Worm (Caenorhabditis elegans) whole organism, young adult: Measurements from ENCODE around the gene srh-99.

Experiments used
- B0035.1 ChIP-seq: sonication (generic microtip); optimal IDR thresholded peaks from 2 replicates; lab custom pipeline; 2016; ENCODE audit warnings: missing genetic modification characterization, mild to moderate bottlenecking, missing compliant biosample characterization, missing genotype, missing genetic modification reagents
- B0261.1 ChIP-seq: sonication (generic microtip); optimal IDR thresholded peaks from 2 replicates; lab custom pipeline; 2016; ENCODE audit warnings: mild to moderate bottlenecking, missing genetic modification characterization, moderate library complexity, missing compliant biosample characterization
- B0336.3 ChIP-seq: fragments of 200-800 bp; sonication (Bioruptor generic); IDR thresholded peaks from 2 replicates; pipeline ENCODE4 v1.3.6; 2022; ENCODE audit warnings: missing genetic modification characterization, missing compliant biosample characterization
- C17E4.6 ChIP-seq: fragments of 200-800 bp; sonication (Bioruptor generic); IDR thresholded peaks from 2 replicates; pipeline ENCODE4 v1.3.6; 2022; ENCODE audit warnings: missing genetic modification reagents, missing genetic modification characterization, missing compliant biosample characterization
- Y79H2A.3 ChIP-seq: fragments of 200-800 bp; sonication (Bioruptor generic); conservative IDR thresholded peaks from 2 replicates; pipeline ENCODE4 v1.3.6; 2022; ENCODE audit warnings: missing genetic modification reagents, missing genetic modification characterization, missing compliant biosample characterization
- akir-1 ChIP-seq: fragments of 200-800 bp; sonication (Bioruptor generic); optimal IDR thresholded peaks from 2 replicates; lab custom pipeline; 2018; ENCODE audit warnings: mild to moderate bottlenecking, missing genetic modification characterization, moderate library complexity, missing compliant biosample characterization
- aptf-3 ChIP-seq: fragments of 200-800 bp; sonication (Bioruptor generic); IDR thresholded peaks from 2 replicates; pipeline ENCODE4 v1.3.6; 2022; ENCODE audit warnings: missing genetic modification characterization, missing compliant biosample characterization
- bed-1 ChIP-seq: fragments of 200-800 bp; sonication (Bioruptor generic); IDR thresholded peaks from 2 replicates; pipeline ENCODE4 v1.3.6; 2022; ENCODE audit warnings: missing genetic modification reagents, missing genetic modification characterization, missing compliant biosample characterization
- ets-4 ChIP-seq: fragments of 200-800 bp; sonication (Bioruptor generic); optimal IDR thresholded peaks from 2 replicates; lab custom pipeline; 2018; ENCODE audit warnings: mild to moderate bottlenecking, missing genetic modification characterization, missing compliant biosample characterization
- hlh-12 ChIP-seq: sonication (generic microtip); optimal IDR thresholded peaks from 2 replicates; lab custom pipeline; 2016; ENCODE audit warnings: missing genetic modification characterization, missing compliant biosample characterization
- hmg-20 ChIP-seq: fragments of 200-800 bp; sonication (Bioruptor generic); IDR thresholded peaks from 2 replicates; pipeline ENCODE4 v1.3.6; 2022; ENCODE audit warnings: missing genetic modification reagents, missing genetic modification characterization, missing compliant biosample characterization
- let-607 ChIP-seq, 2 experiments: fragments of 200-800 bp in 1 of 2; sonication (Bioruptor generic) in 1 of 2; sonication (generic microtip) in 1 of 2; optimal IDR thresholded peaks; 2 replicates each; lab custom pipeline; 2016 to 2018; ENCODE audit warnings: mild to moderate bottlenecking in 2 of 2, missing compliant biosample characterization in 2 of 2, missing genetic modification characterization in 2 of 2, moderate library complexity in 2 of 2, missing genotype in 1 of 2
- lsl-1 ChIP-seq: fragments of 200-800 bp; sonication (Bioruptor generic); optimal IDR thresholded peaks from 2 replicates; lab custom pipeline; 2018; ENCODE audit warnings: mild to moderate bottlenecking, missing genetic modification characterization, moderate library complexity, missing compliant biosample characterization
- madf-10 ChIP-seq: sonication (generic microtip); optimal IDR thresholded peaks from 2 replicates; lab custom pipeline; 2016; ENCODE audit warnings: mild to moderate bottlenecking, missing genetic modification characterization, missing compliant biosample characterization
- mxl-1 ChIP-seq: sonication (generic microtip); optimal IDR thresholded peaks from 2 replicates; lab custom pipeline; 2016; ENCODE audit warnings: missing genetic modification characterization, missing compliant biosample characterization
- nfya-1 ChIP-seq: sonication (generic microtip); optimal IDR thresholded peaks from 2 replicates; lab custom pipeline; 2017; ENCODE audit warnings: antibody characterized with exemption, missing compliant biosample characterization, missing genetic modification characterization, borderline replicate concordance; ENCODE audit not compliant: insufficient read depth
- nfyb-1 ChIP-seq: fragments of 200-800 bp; sonication (Bioruptor generic); IDR thresholded peaks from 2 replicates; pipeline ENCODE4 v1.3.6; 2022; ENCODE audit warnings: missing genetic modification reagents, missing genetic modification characterization, missing compliant biosample characterization
- nhr-80 ChIP-seq: sonication (generic microtip); optimal IDR thresholded peaks from 2 replicates; lab custom pipeline; 2016; ENCODE audit warnings: missing genetic modification characterization, missing compliant biosample characterization
- rec-8 ChIP-seq, 2 experiments: sonication (generic microtip); optimal IDR thresholded peaks; 2 replicates each; lab custom pipeline; 2016; ENCODE audit warnings: mild to moderate bottlenecking in 2 of 2, missing genetic modification characterization in 2 of 2, missing genetic modification reagents in 2 of 2, missing genotype in 2 of 2, missing biosample characterization in 1 of 2, missing compliant biosample characterization in 1 of 2, moderate library complexity in 1 of 2
- zim-3 ChIP-seq: sonication (generic microtip); optimal IDR thresholded peaks from 2 replicates; lab custom pipeline; 2017; ENCODE audit warnings: mild to moderate bottlenecking, missing genetic modification characterization, moderate library complexity, missing compliant biosample characterization
- ztf-22 ChIP-seq: fragments of 200-800 bp; sonication (Bioruptor generic); optimal IDR thresholded peaks from 2 replicates; lab custom pipeline; 2018; ENCODE audit warnings: mild to moderate bottlenecking, missing genetic modification characterization, moderate library complexity, missing compliant biosample characterization
- ztf-6 ChIP-seq: fragments of 200-800 bp; sonication (Bioruptor generic); IDR thresholded peaks from 2 replicates; pipeline ENCODE4 v1.3.6; 2022; ENCODE audit warnings: missing genetic modification reagents, missing genetic modification characterization, missing compliant biosample characterization

Gene srh-99

DNA sequence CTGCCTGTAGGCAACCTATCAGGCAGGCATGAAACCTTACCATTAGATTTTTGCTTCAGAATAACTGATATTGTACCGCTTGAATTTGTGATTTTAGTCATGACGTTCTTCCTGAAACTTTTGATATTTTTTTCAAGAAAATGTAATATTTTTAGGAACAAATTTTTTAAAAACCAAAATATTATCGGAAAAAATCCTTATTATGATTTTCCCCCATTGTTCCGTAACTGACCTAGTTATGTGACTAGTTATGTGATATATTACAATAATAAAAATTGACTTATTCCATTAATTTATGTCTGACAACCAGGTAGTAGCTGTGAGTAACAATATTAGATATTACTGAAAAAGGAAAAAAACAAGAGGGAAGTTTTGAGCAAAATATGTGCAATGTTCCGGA is 45.4 kb downstream of the srh-99 start, which contains the start of gene srx-98 (continued):
- TF ChIP-seq rec-8 (tag; optimal IDR thresholded peaks at IDR 0.05; lab: Kevin White, UChicago) (no peak), bed-1 (GFP tag; lab: Robert Waterston, UW) (no peak), lsl-1 (GFP tag; lab: Kevin White, UChicago) (no peak)

DNA sequence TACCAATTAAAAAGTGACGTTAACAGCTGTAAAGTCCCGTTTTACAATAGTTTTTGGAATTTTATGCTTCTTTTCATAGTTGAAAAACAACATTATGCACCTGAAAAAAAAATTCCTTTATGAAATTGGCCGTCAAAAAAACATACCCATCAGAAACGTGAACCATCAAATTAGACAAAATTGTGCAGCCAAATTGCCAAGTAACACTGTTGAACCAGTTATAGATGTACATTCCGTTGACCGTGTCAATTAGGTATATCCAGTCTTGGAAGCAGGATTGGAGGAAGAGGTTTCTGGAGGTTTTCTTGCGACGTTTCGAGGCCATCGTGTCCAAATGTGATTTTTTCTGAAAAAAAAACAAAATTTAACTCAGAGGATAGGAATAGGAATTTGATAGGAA is 47.0 kb downstream of the srh-99 start, which contains the start of gene srx-97:
srx-97 (minus strand) TSS at position 101 of the 400 bp plus-strand sequence.
- TF ChIP-seq ztf-22 (GFP tag; lab: Kevin White, UChicago) = no peak
- no peak for TF ChIP-seq madf-10 (tag; lab: Kevin White, UChicago)
- no peak for TF ChIP-seq hlh-12 (tag; lab: Kevin White, UChicago)
- no peak for TF ChIP-seq let-607 (tag; optimal IDR thresholded peaks at IDR 0.05; lab: Kevin White, UChicago)
- TF ChIP-seq hmg-20 (GFP tag; lab: Robert Waterston, UW) = no peak
- TF ChIP-seq nhr-80 = no peak
- no peak for TF ChIP-seq ztf-6 (GFP tag; lab: Robert Waterston, UW)
- no peak for TF ChIP-seq mxl-1 (tag; lab: Kevin White, UChicago)
- no peak for TF ChIP-seq Y79H2A.3 (GFP tag; lab: Robert Waterston, UW)
- no peak for TF ChIP-seq B0336.3 (GFP tag; lab: Robert Waterston, UW)
- no peak for TF ChIP-seq akir-1
- TF ChIP-seq C17E4.6 = no peak
- no peak for TF ChIP-seq zim-3 (tag; lab: Kevin White, UChicago)
- TF ChIP-seq aptf-3 (GFP tag; lab: Robert Waterston, UW) = no peak
- TF ChIP-seq B0035.1 (tag; lab: Kevin White, UChicago) = no peak
- TF ChIP-seq ets-4 (GFP tag; lab: Kevin White, UChicago) = no peak
- no peak for TF ChIP-seq nfya-1 (tag; lab: Kevin White, UChicago)

DNA sequence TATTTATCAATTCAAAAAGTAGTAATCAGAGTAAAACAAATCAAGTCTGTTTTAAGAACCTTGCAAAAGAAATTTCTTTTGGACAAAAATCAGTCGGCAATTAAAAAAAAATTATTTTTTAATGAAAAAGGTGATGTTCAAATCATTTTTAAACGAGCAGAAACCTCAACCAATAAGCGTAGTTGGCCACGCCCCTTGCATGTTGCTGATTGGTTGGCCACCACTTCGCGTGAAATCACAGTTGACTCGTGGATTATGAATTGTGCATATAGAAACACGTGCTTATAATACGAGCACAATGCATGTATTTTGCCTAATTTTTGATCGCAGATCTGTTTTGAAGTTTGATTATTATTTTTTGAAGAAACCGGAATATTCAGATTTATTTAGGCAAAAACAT is 51.2 kb downstream of the srh-99 start:
- TF ChIP-seq nfyb-1 (GFP tag; lab: Robert Waterston, UW) (0 out of 2 replicates have a peak, but pooled peaks have one; percentile 50), B0261.1 (tag; lab: Kevin White, UChicago) (no peak)
